Worm (Caenorhabditis elegans) whole organism, L3 larva: Measurements from ENCODE around the gene Y50D4C.5.
A peak's percentile ranks its signal among the peaks of the same experiment; 100 is the strongest.

ENCODE experiments used
- aly-2 ChIP-seq: fragments of 150-350 bp; optimal IDR thresholded peaks from 2 replicates; lab custom pipeline; 2014; ENCODE audit warnings: missing biosample characterization, missing genetic modification characterization
- ama-1 ChIP-seq: fragments of 150-350 bp; optimal IDR thresholded peaks from 2 replicates; lab custom pipeline; 2018
- ceh-16 ChIP-seq: sonication (generic microtip); optimal IDR thresholded peaks from 2 replicates; lab custom pipeline; 2017; ENCODE audit warnings: missing biosample characterization, missing genetic modification characterization
- ceh-28 ChIP-seq: fragments of 150-350 bp; optimal IDR thresholded peaks from 2 replicates; lab custom pipeline; 2014; ENCODE audit warnings: missing biosample characterization, missing genetic modification reagents, missing genetic modification characterization
- ceh-82 ChIP-seq: fragments of 150-350 bp; optimal IDR thresholded peaks from 2 replicates; lab custom pipeline; 2014; ENCODE audit warnings: missing biosample characterization, missing genetic modification characterization
- ceh-9 ChIP-seq: sonication (generic microtip); optimal IDR thresholded peaks from 2 replicates; lab custom pipeline; 2018; ENCODE audit warnings: missing biosample characterization, missing genetic modification characterization
- daf-12 ChIP-seq: fragments of 150-350 bp; optimal IDR thresholded peaks from 2 replicates; lab custom pipeline; 2014; ENCODE audit warnings: missing biosample characterization, missing genetic modification reagents, missing genetic modification characterization
- egl-5 ChIP-seq: fragments of 150-350 bp; optimal IDR thresholded peaks from 2 replicates; lab custom pipeline; 2017; ENCODE audit warnings: missing biosample characterization, missing genetic modification reagents, missing genetic modification characterization, inconsistent platforms
- elt-2 ChIP-seq: sonication (generic microtip); optimal IDR thresholded peaks from 2 replicates; lab custom pipeline; 2016; ENCODE audit warnings: missing genetic modification reagents, mild to moderate bottlenecking, missing genetic modification characterization, missing compliant biosample characterization
- elt-3 ChIP-seq, 3 experiments: fragments of 150-350 bp in 1 of 3; sonication (generic microtip) in 2 of 3; optimal IDR thresholded peaks; 2 replicates in 2 of 3; 4 replicates in 1 of 3; lab custom pipeline; 2014 to 2017; ENCODE audit warnings: missing biosample characterization in 3 of 3, missing genetic modification characterization in 3 of 3
- eor-1 ChIP-seq, 2 experiments: fragments of 150-350 bp; optimal IDR thresholded peaks; 2 replicates each; lab custom pipeline; 2014 to 2018; ENCODE audit warnings: missing biosample characterization in 2 of 2, missing genetic modification characterization in 2 of 2
- fkh-10 ChIP-seq: sonication (generic microtip); optimal IDR thresholded peaks from 2 replicates; lab custom pipeline; 2017; ENCODE audit warnings: missing biosample characterization, missing genetic modification reagents, missing genetic modification characterization
- fkh-2 ChIP-seq: fragments of 150-350 bp; optimal IDR thresholded peaks from 2 replicates; lab custom pipeline; 2014; ENCODE audit warnings: missing biosample characterization, missing genetic modification reagents, missing genetic modification characterization
- hmg-11 ChIP-seq: sonication (generic microtip); optimal IDR thresholded peaks from 2 replicates; lab custom pipeline; 2016; ENCODE audit warnings: missing genetic modification characterization, missing compliant biosample characterization
- lin-39 ChIP-seq: fragments of 150-350 bp; optimal IDR thresholded peaks from 2 replicates; lab custom pipeline; 2018; ENCODE audit warnings: missing biosample characterization, missing genetic modification reagents, missing genetic modification characterization
- lsy-12 ChIP-seq: sonication (generic microtip); optimal IDR thresholded peaks from 2 replicates; lab custom pipeline; 2016; ENCODE audit warnings: mild to moderate bottlenecking, missing genetic modification characterization, missing compliant biosample characterization
- mml-1 ChIP-seq: fragments of 150-350 bp; sonication (generic microtip); optimal IDR thresholded peaks from 3 replicates; lab custom pipeline; 2014; ENCODE audit warnings: missing biosample characterization, missing genetic modification characterization
- nfya-1 ChIP-seq: sonication (generic microtip); optimal IDR thresholded peaks from 2 replicates; lab custom pipeline; 2017; ENCODE audit warnings: missing genetic modification characterization, mild to moderate bottlenecking, missing compliant biosample characterization, antibody characterized with exemption, moderate library complexity; ENCODE audit not compliant: insufficient read depth
- nhr-11 ChIP-seq: fragments of 150-350 bp; optimal IDR thresholded peaks from 2 replicates; lab custom pipeline; 2014; ENCODE audit warnings: missing biosample characterization, missing genetic modification characterization
- nhr-12 ChIP-seq: fragments of 150-350 bp; optimal IDR thresholded peaks from 2 replicates; lab custom pipeline; 2014; ENCODE audit warnings: missing biosample characterization, missing genetic modification characterization
- nhr-23 ChIP-seq: fragments of 150-350 bp; optimal IDR thresholded peaks from 2 replicates; lab custom pipeline; 2014; ENCODE audit warnings: missing biosample characterization, missing genetic modification reagents, missing genetic modification characterization
- nhr-237 ChIP-seq: fragments of 150-350 bp; optimal IDR thresholded peaks from 2 replicates; lab custom pipeline; 2014; ENCODE audit warnings: missing biosample characterization, missing genetic modification characterization
- nhr-25 ChIP-seq: sonication (generic microtip); optimal IDR thresholded peaks from 2 replicates; lab custom pipeline; 2017; ENCODE audit warnings: missing biosample characterization, missing genetic modification characterization
- nhr-28 ChIP-seq: fragments of 150-350 bp; optimal IDR thresholded peaks from 2 replicates; lab custom pipeline; 2014; ENCODE audit warnings: missing biosample characterization, missing genetic modification characterization
- nhr-67 ChIP-seq: fragments of 150-350 bp; optimal IDR thresholded peaks from 2 replicates; lab custom pipeline; 2014; ENCODE audit warnings: missing biosample characterization, missing genetic modification characterization
- nhr-76 ChIP-seq: fragments of 150-350 bp; sonication (generic microtip); optimal IDR thresholded peaks from 5 replicates; lab custom pipeline; 2014; ENCODE audit warnings: missing biosample characterization, missing genetic modification characterization
- nhr-77 ChIP-seq: fragments of 150-350 bp; optimal IDR thresholded peaks from 2 replicates; lab custom pipeline; 2014; ENCODE audit warnings: missing biosample characterization, missing genetic modification characterization
- pqm-1 ChIP-seq: fragments of 150-350 bp; optimal IDR thresholded peaks from 2 replicates; lab custom pipeline; 2017; ENCODE audit warnings: missing biosample characterization, missing genetic modification characterization, inconsistent platforms
- skn-1 ChIP-seq: fragments of 150-350 bp; optimal IDR thresholded peaks from 2 replicates; lab custom pipeline; 2014; ENCODE audit warnings: missing biosample characterization, missing genetic modification characterization
- tbx-2 ChIP-seq: sonication (generic microtip); optimal IDR thresholded peaks from 2 replicates; lab custom pipeline; 2016; ENCODE audit warnings: mild to moderate bottlenecking, missing genetic modification characterization, missing compliant biosample characterization
- unc-39 ChIP-seq: sonication (generic microtip); optimal IDR thresholded peaks from 4 replicates; lab custom pipeline; 2017; ENCODE audit warnings: missing biosample characterization, missing genetic modification characterization
- unc-62 ChIP-seq: fragments of 150-350 bp; sonication (generic microtip); optimal IDR thresholded peaks from 4 replicates; lab custom pipeline; 2014; ENCODE audit warnings: missing biosample characterization, missing genetic modification reagents, missing genetic modification characterization
- zag-1 ChIP-seq: fragments of 150-350 bp; optimal IDR thresholded peaks from 2 replicates; lab custom pipeline; 2014; ENCODE audit warnings: missing biosample characterization, missing genetic modification characterization
- ztf-11 ChIP-seq: fragments of 150-350 bp; optimal IDR thresholded peaks from 2 replicates; lab custom pipeline; 2014; ENCODE audit warnings: missing biosample characterization, missing genetic modification characterization
- ztf-4 ChIP-seq: fragments of 150-350 bp; optimal IDR thresholded peaks from 2 replicates; lab custom pipeline; 2014; ENCODE audit warnings: missing biosample characterization, missing genetic modification characterization

Gene Y50D4C.5

ce11 chrV:1021456-1021855, 17.9 kb upstream of the Y50D4C.5 start:
- TF ChIP-seq pqm-1, result no peak
- TF ChIP-seq hmg-11 (tag; lab: Kevin White, UChicago), result no peak
- TF ChIP-seq ama-1, result no peak
- no peak for TF ChIP-seq mml-1 (tag; lab: Kevin White, UChicago)
- TF ChIP-seq lin-39 (tag; lab: Kevin White, UChicago), result no peak
- no peak for TF ChIP-seq eor-1 (tag; optimal IDR thresholded peaks at IDR 0.05; lab: Kevin White, UChicago)
- TF ChIP-seq ceh-82, result no peak
- no peak for TF ChIP-seq nhr-76 (tag; lab: Kevin White, UChicago)
- no peak for TF ChIP-seq fkh-10 (GFP tag; lab: Kevin White, UChicago)
- no peak for TF ChIP-seq elt-2 (tag; lab: Kevin White, UChicago)
- no peak for TF ChIP-seq skn-1 (tag; lab: Kevin White, UChicago)
- TF ChIP-seq lsy-12 (tag; lab: Kevin White, UChicago), result no peak
- TF ChIP-seq zag-1 (tag; lab: Kevin White, UChicago), result no peak
- TF ChIP-seq daf-12 (tag; lab: Kevin White, UChicago), result no peak
- TF ChIP-seq nhr-77 (tag; lab: Kevin White, UChicago), result no peak

- TF ChIP-seq nfya-1 (tag; lab: Kevin White, UChicago), result peak; percentile 91
- TF ChIP-seq egl-5 (tag; lab: Kevin White, UChicago), result no peak
Observed at ce11 chrV:1017196-1017595, 13.7 kb upstream of the Y50D4C.5 start.

ce11 chrV:1015194-1015593, 11.7 kb upstream of the Y50D4C.5 start:
- TF ChIP-seq nhr-67 (tag; lab: Kevin White, UChicago), result no peak
- no peak for TF ChIP-seq nhr-25 (tag; lab: Kevin White, UChicago)
- TF ChIP-seq pqm-1, result no peak
- TF ChIP-seq nhr-11, result no peak
- no peak for TF ChIP-seq elt-3 (tag; optimal IDR thresholded peaks at IDR 0.05; lab: Kevin White, UChicago)
- TF ChIP-seq ceh-9 (tag; lab: Kevin White, UChicago), result no peak
- TF ChIP-seq nfya-1 (tag; lab: Kevin White, UChicago), result peak; percentile 97

ce11 chrV:1013637-1014036, 10.1 kb upstream of the Y50D4C.5 start:
- TF ChIP-seq lin-39 (tag; lab: Kevin White, UChicago) (no peak), fkh-2 (tag; lab: Kevin White, UChicago) (no peak), tbx-2 (tag; lab: Kevin White, UChicago) (no peak), nhr-76 (tag; lab: Kevin White, UChicago) (no peak), nhr-23 (no peak), elt-3 (tag; optimal IDR thresholded peaks at IDR 0.05; lab: Kevin White, UChicago) (no peak), unc-62 (GFP tag; lab: Kevin White, UChicago) (no peak), aly-2 (tag; lab: Kevin White, UChicago) (no peak), nhr-237 (tag; lab: Kevin White, UChicago) (no peak), ama-1 (no peak), ceh-28 (tag; lab: Kevin White, UChicago) (no peak), ztf-4 (no peak), nhr-67 (tag; lab: Kevin White, UChicago) (no peak), ceh-16 (tag; lab: Kevin White, UChicago) (no peak), nhr-12 (tag; lab: Kevin White, UChicago) (no peak), ztf-11 (tag; lab: Kevin White, UChicago) (no peak)

- TF ChIP-seq elt-3 (tag; optimal IDR thresholded peaks at IDR 0.05; lab: Kevin White, UChicago) (no peak), nhr-28 (tag; lab: Kevin White, UChicago) (no peak), egl-5 (tag; lab: Kevin White, UChicago) (no peak), hmg-11 (tag; lab: Kevin White, UChicago) (no peak), elt-2 (tag; lab: Kevin White, UChicago) (no peak), unc-39 (tag; lab: Kevin White, UChicago) (no peak)
Observed at ce11 chrV:1009037-1009436, 5.5 kb upstream of the Y50D4C.5 start.
